Fruit fly (Drosophila melanogaster) whole organism, prepupa: ENCODE results near the gene TAF1B.

Experiments used
- CG15336 ChIP-seq: fragments of 200-800 bp; sonication (Bioruptor generic); IDR thresholded peaks from 2 replicates; pipeline ENCODE4 v1.3.6; 2022; ENCODE audit warnings: missing biosample characterization, missing genetic modification characterization
- CG32006 ChIP-seq: fragments of 200-800 bp; sonication (Bioruptor generic); optimal IDR thresholded peaks from 3 replicates; lab custom pipeline; 2017; ENCODE audit warnings: missing biosample characterization, mild to moderate bottlenecking, missing genetic modification characterization
- CG4318 ChIP-seq: fragments of 200-800 bp; sonication (Bioruptor generic); optimal IDR thresholded peaks from 3 replicates; lab custom pipeline; 2017; ENCODE audit warnings: missing biosample characterization, mild to moderate bottlenecking, missing genetic modification characterization
- CG6276 ChIP-seq: fragments of 200-800 bp; sonication (Bioruptor generic); optimal IDR thresholded peaks from 2 replicates; lab custom pipeline; 2017; ENCODE audit warnings: missing biosample characterization, mild to moderate bottlenecking, missing genetic modification characterization
- CG6854 ChIP-seq: fragments of 200-800 bp; sonication (Bioruptor generic); optimal IDR thresholded peaks from 2 replicates; lab custom pipeline; 2017; ENCODE audit warnings: missing biosample characterization, mild to moderate bottlenecking, missing genetic modification characterization
- CG8119 ChIP-seq: fragments of 200-800 bp; sonication (Bioruptor generic); IDR thresholded peaks from 3 replicates; pipeline ENCODE4 v1.3.6; 2022; ENCODE audit warnings: missing biosample characterization, missing genetic modification characterization
- Ets96B ChIP-seq: fragments of 200-800 bp; optimal IDR thresholded peaks from 2 replicates; lab custom pipeline; 2019; ENCODE audit warnings: missing biosample characterization, mild to moderate bottlenecking, missing genetic modification characterization, moderate library complexity
- Lpt ChIP-seq: fragments of 200-800 bp; sonication (Bioruptor generic); optimal IDR thresholded peaks from 3 replicates; lab custom pipeline; 2016; ENCODE audit warnings: missing biosample characterization, missing genetic modification characterization
- acj6 ChIP-seq: fragments of 200-800 bp; sonication (Bioruptor generic); optimal IDR thresholded peaks from 3 replicates; lab custom pipeline; 2016; ENCODE audit warnings: missing biosample characterization, missing genetic modification characterization
- eg ChIP-seq: fragments of 200-800 bp; sonication (Bioruptor generic); IDR thresholded peaks from 3 replicates; pipeline ENCODE4 v1.3.6; 2022; ENCODE audit warnings: missing biosample characterization, missing genetic modification characterization
- salr ChIP-seq, 2 experiments: fragments of 200-800 bp; sonication (Bioruptor generic); optimal IDR thresholded peaks; 3 replicates each; lab custom pipeline; 2016 to 2018; ENCODE audit warnings: missing biosample characterization in 2 of 2, missing genetic modification characterization in 2 of 2, mild to moderate bottlenecking in 1 of 2

- no peak for TF ChIP-seq CG15336
- no peak for TF ChIP-seq eg (GFP tag; lab: Robert Waterston, UW)
- TF ChIP-seq Ets96B (tag; lab: Kevin White, UChicago) = no peak
- TF ChIP-seq CG6276 (GFP tag; lab: Kevin White, UChicago) = no peak
- TF ChIP-seq acj6 (GFP tag; lab: Kevin White, UChicago) = no peak
- no peak for TF ChIP-seq CG6854 (GFP tag; lab: Kevin White, UChicago)
- no peak for TF ChIP-seq salr (GFP tag; optimal IDR thresholded peaks at IDR 0.05; lab: Kevin White, UChicago)
- no peak for TF ChIP-seq Lpt (GFP tag; lab: Kevin White, UChicago)
- no peak for TF ChIP-seq CG8119
- TF ChIP-seq CG32006 (GFP tag; lab: Kevin White, UChicago) = no peak
- TF ChIP-seq CG4318 (GFP tag; lab: Kevin White, UChicago) = no peak
Measured at dm6 chr3R:10147176-10147575, 3.2 kb upstream of the TAF1B start.
